Worm (Caenorhabditis elegans) whole organism, late embryonic: ENCODE data around the gene peb-1.

Source experiments
- C08G9.2 ChIP-seq: sonication (generic microtip); optimal IDR thresholded peaks from 2 replicates; lab custom pipeline; 2016; ENCODE audit warnings: mild to moderate bottlenecking, missing genetic modification characterization, moderate library complexity, missing compliant biosample characterization
- F13H6.1 ChIP-seq: sonication (generic microtip); optimal IDR thresholded peaks from 2 replicates; lab custom pipeline; 2016; ENCODE audit warnings: missing genetic modification characterization, missing compliant biosample characterization
- K02D7.2 ChIP-seq: sonication (generic microtip); optimal IDR thresholded peaks from 2 replicates; lab custom pipeline; 2017; ENCODE audit warnings: mild to moderate bottlenecking, missing genetic modification characterization, missing compliant biosample characterization
- K09A11.1 ChIP-seq: sonication (generic microtip); optimal IDR thresholded peaks from 2 replicates; lab custom pipeline; 2017; ENCODE audit warnings: antibody characterized with exemption, mild to moderate bottlenecking, missing genetic modification characterization, missing compliant biosample characterization; ENCODE audit not compliant: insufficient read depth
- T23F11.4 ChIP-seq: fragments of 200-800 bp; sonication (Bioruptor generic); optimal IDR thresholded peaks from 2 replicates; lab custom pipeline; 2018; ENCODE audit warnings: mild to moderate bottlenecking, missing genetic modification characterization, missing compliant biosample characterization
- ahr-1 ChIP-seq: sonication (generic microtip); optimal IDR thresholded peaks from 2 replicates; lab custom pipeline; 2016; ENCODE audit warnings: missing genetic modification characterization, missing compliant biosample characterization
- ama-1 ChIP-seq: fragments of 150-350 bp; optimal IDR thresholded peaks from 2 replicates; lab custom pipeline; 2014
- ceh-14 ChIP-seq: sonication (generic microtip); optimal IDR thresholded peaks from 2 replicates; lab custom pipeline; 2016; ENCODE audit warnings: missing genotype, missing genetic modification characterization, missing compliant biosample characterization
- ceh-19 ChIP-seq: fragments of 200-800 bp; sonication (Bioruptor generic); optimal IDR thresholded peaks from 2 replicates; lab custom pipeline; 2018; ENCODE audit warnings: mild to moderate bottlenecking, missing genetic modification characterization, missing compliant biosample characterization
- ceh-2 ChIP-seq: sonication (generic microtip); optimal IDR thresholded peaks from 2 replicates; lab custom pipeline; 2016; ENCODE audit warnings: missing genotype, missing genetic modification characterization, missing compliant biosample characterization
- ceh-22 ChIP-seq: sonication (generic microtip); optimal IDR thresholded peaks from 2 replicates; lab custom pipeline; 2017; ENCODE audit warnings: missing biosample characterization, missing genetic modification characterization
- ceh-24 ChIP-seq: sonication (generic microtip); optimal IDR thresholded peaks from 2 replicates; lab custom pipeline; 2016; ENCODE audit warnings: mild to moderate bottlenecking, missing genetic modification characterization, missing compliant biosample characterization
- ceh-31 ChIP-seq: sonication (generic microtip); optimal IDR thresholded peaks from 2 replicates; lab custom pipeline; 2016; ENCODE audit warnings: missing genetic modification characterization, missing compliant biosample characterization
- ceh-48 ChIP-seq: sonication (generic microtip); optimal IDR thresholded peaks from 2 replicates; lab custom pipeline; 2016; ENCODE audit warnings: missing genetic modification characterization, inconsistent platforms, missing compliant biosample characterization
- ceh-6 ChIP-seq: fragments of 200-800 bp; sonication (Bioruptor generic); optimal IDR thresholded peaks from 2 replicates; lab custom pipeline; 2018; ENCODE audit warnings: mild to moderate bottlenecking, missing genetic modification characterization, missing compliant biosample characterization
- ceh-9 ChIP-seq: sonication (generic microtip); optimal IDR thresholded peaks from 2 replicates; lab custom pipeline; 2016; ENCODE audit warnings: mild to moderate bottlenecking, missing genetic modification characterization, inconsistent platforms, missing compliant biosample characterization
- dmd-4 ChIP-seq: sonication (generic microtip); optimal IDR thresholded peaks from 2 replicates; lab custom pipeline; 2016; ENCODE audit warnings: borderline replicate concordance, missing genetic modification characterization, missing compliant biosample characterization
- elt-2 ChIP-seq: sonication (generic microtip); optimal IDR thresholded peaks from 2 replicates; lab custom pipeline; 2016; ENCODE audit warnings: missing genetic modification reagents, missing genetic modification characterization, missing compliant biosample characterization
- elt-4 ChIP-seq: sonication (generic microtip); optimal IDR thresholded peaks from 2 replicates; lab custom pipeline; 2016; ENCODE audit warnings: missing genetic modification characterization, missing compliant biosample characterization
- eyg-1 ChIP-seq: sonication (generic microtip); optimal IDR thresholded peaks from 2 replicates; lab custom pipeline; 2016; ENCODE audit warnings: missing genotype, missing genetic modification characterization, missing compliant biosample characterization
- fax-1 ChIP-seq: sonication (generic microtip); optimal IDR thresholded peaks from 2 replicates; lab custom pipeline; 2016; ENCODE audit warnings: missing genotype, missing genetic modification characterization, missing compliant biosample characterization
- fkh-10 ChIP-seq: fragments of 150-350 bp; optimal IDR thresholded peaks from 2 replicates; lab custom pipeline; 2014; ENCODE audit warnings: missing biosample characterization, missing genetic modification reagents, missing genetic modification characterization
- hlh-30 ChIP-seq: sonication (generic microtip); optimal IDR thresholded peaks from 2 replicates; lab custom pipeline; 2017; ENCODE audit warnings: antibody characterized with exemption, missing genetic modification characterization, missing compliant biosample characterization; ENCODE audit not compliant: insufficient read depth
- hlh-6 ChIP-seq: sonication (generic microtip); optimal IDR thresholded peaks from 2 replicates; lab custom pipeline; 2016; ENCODE audit warnings: missing genotype, missing genetic modification characterization, missing compliant biosample characterization
- hlh-8 ChIP-seq: sonication (generic microtip); optimal IDR thresholded peaks from 2 replicates; lab custom pipeline; 2016; ENCODE audit warnings: missing genotype, missing genetic modification characterization, missing compliant biosample characterization
- lin-11 ChIP-seq: fragments of 200-800 bp; sonication (Bioruptor generic); optimal IDR thresholded peaks from 2 replicates; lab custom pipeline; 2018; ENCODE audit warnings: mild to moderate bottlenecking, missing genetic modification characterization, missing compliant biosample characterization
- madf-2 ChIP-seq: sonication (generic microtip); optimal IDR thresholded peaks from 2 replicates; lab custom pipeline; 2017; ENCODE audit warnings: missing genetic modification characterization, missing compliant biosample characterization
- mec-3 ChIP-seq: sonication (generic microtip); optimal IDR thresholded peaks from 2 replicates; lab custom pipeline; 2016; ENCODE audit warnings: borderline replicate concordance, missing genetic modification characterization, missing compliant biosample characterization
- nfya-1 ChIP-seq: sonication (generic microtip); optimal IDR thresholded peaks from 2 replicates; lab custom pipeline; 2017; ENCODE audit warnings: missing genetic modification characterization, mild to moderate bottlenecking, missing compliant biosample characterization, antibody characterized with exemption, moderate library complexity
- npax-4 ChIP-seq: sonication (generic microtip); optimal IDR thresholded peaks from 2 replicates; lab custom pipeline; 2016; ENCODE audit warnings: missing genetic modification characterization, missing compliant biosample characterization
- odd-2 ChIP-seq: sonication (generic microtip); optimal IDR thresholded peaks from 2 replicates; lab custom pipeline; 2017; ENCODE audit warnings: antibody characterized with exemption, mild to moderate bottlenecking, missing genetic modification characterization, missing compliant biosample characterization
- pat-9 ChIP-seq: fragments of 200-800 bp; sonication (Bioruptor generic); optimal IDR thresholded peaks from 2 replicates; lab custom pipeline; 2018; ENCODE audit warnings: mild to moderate bottlenecking, missing genetic modification characterization, moderate library complexity, missing compliant biosample characterization
- pax-1 ChIP-seq: fragments of 150-350 bp; optimal IDR thresholded peaks from 2 replicates; lab custom pipeline; 2014; ENCODE audit warnings: missing biosample characterization, missing genetic modification characterization
- pha-2 ChIP-seq: sonication (generic microtip); optimal IDR thresholded peaks from 2 replicates; lab custom pipeline; 2017; ENCODE audit warnings: mild to moderate bottlenecking, missing genetic modification characterization, missing compliant biosample characterization
- pqm-1 ChIP-seq: sonication (generic microtip); optimal IDR thresholded peaks from 2 replicates; lab custom pipeline; 2016; ENCODE audit warnings: missing genetic modification characterization, missing compliant biosample characterization
- pros-1 ChIP-seq: fragments of 150-350 bp; optimal IDR thresholded peaks from 2 replicates; lab custom pipeline; 2014; ENCODE audit warnings: missing biosample characterization, missing genetic modification reagents, missing genetic modification characterization
- ref-2 ChIP-seq: sonication (generic microtip); optimal IDR thresholded peaks from 2 replicates; lab custom pipeline; 2016; ENCODE audit warnings: missing genetic modification characterization, missing compliant biosample characterization
- rnt-1 ChIP-seq: sonication (generic microtip); optimal IDR thresholded peaks from 2 replicates; lab custom pipeline; 2016; ENCODE audit warnings: missing genetic modification characterization, missing compliant biosample characterization
- sdc-2 ChIP-seq: sonication (generic microtip); optimal IDR thresholded peaks from 2 replicates; lab custom pipeline; 2016; ENCODE audit warnings: missing genotype, missing genetic modification characterization, missing compliant biosample characterization
- sox-2 ChIP-seq: fragments of 200-800 bp; sonication (Bioruptor generic); IDR thresholded peaks from 2 replicates; pipeline ENCODE4 v1.3.6; 2022; ENCODE audit warnings: missing genetic modification reagents, missing genetic modification characterization, missing compliant biosample characterization
- sox-4 ChIP-seq: sonication (generic microtip); optimal IDR thresholded peaks from 2 replicates; lab custom pipeline; 2017; ENCODE audit warnings: mild to moderate bottlenecking, missing genetic modification characterization, inconsistent platforms, missing compliant biosample characterization
- tbx-7 ChIP-seq: sonication (generic microtip); optimal IDR thresholded peaks from 2 replicates; lab custom pipeline; 2016; ENCODE audit warnings: missing genotype, missing genetic modification characterization, missing compliant biosample characterization
- ttx-3 ChIP-seq: sonication (generic microtip); optimal IDR thresholded peaks from 2 replicates; lab custom pipeline; 2016; ENCODE audit warnings: missing genetic modification reagents, missing genetic modification characterization, missing compliant biosample characterization
- unc-42 ChIP-seq: sonication (generic microtip); optimal IDR thresholded peaks from 2 replicates; lab custom pipeline; 2016; ENCODE audit warnings: missing genotype, missing genetic modification characterization, missing compliant biosample characterization
- unc-86 ChIP-seq: sonication (generic microtip); optimal IDR thresholded peaks from 2 replicates; lab custom pipeline; 2016; ENCODE audit warnings: missing genetic modification characterization, missing compliant biosample characterization
- zip-5 ChIP-seq: sonication (generic microtip); optimal IDR thresholded peaks from 2 replicates; lab custom pipeline; 2016; ENCODE audit warnings: missing genetic modification characterization, missing compliant biosample characterization
- ztf-16 ChIP-seq: sonication (generic microtip); optimal IDR thresholded peaks from 2 replicates; lab custom pipeline; 2017; ENCODE audit warnings: missing genetic modification characterization, missing compliant biosample characterization

peb-1 gene

DNA sequence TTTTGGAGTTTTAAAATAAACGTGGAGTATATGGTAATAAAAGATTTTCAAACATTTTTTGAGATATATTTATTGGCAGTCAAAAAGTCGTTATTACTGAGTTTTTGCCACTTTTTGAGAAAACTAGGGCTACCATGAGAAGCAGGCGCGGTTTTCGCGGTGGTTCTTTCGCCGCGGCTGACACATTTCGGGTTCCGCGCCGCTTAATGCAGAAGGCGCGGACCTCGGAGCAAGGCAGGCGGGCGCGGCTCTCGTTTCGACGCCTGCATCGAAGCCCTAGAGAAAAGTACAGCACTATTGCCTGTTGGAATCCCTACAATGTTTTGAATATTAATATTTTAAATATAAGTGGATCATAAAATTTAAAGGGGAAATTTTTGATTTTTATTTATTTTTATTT, 8.6 kb downstream of the peb-1 start:
- TF ChIP-seq sox-4 (tag; lab: Kevin White, UChicago): no peak
- TF ChIP-seq ahr-1: no peak
- no peak for TF ChIP-seq lin-11 (tag; lab: Kevin White, UChicago)
- no peak for TF ChIP-seq ref-2 (tag; lab: Kevin White, UChicago)
- TF ChIP-seq K09A11.1: no peak
- TF ChIP-seq ama-1 (lab: Kevin White, UChicago): no peak
- TF ChIP-seq ceh-24 (tag; lab: Kevin White, UChicago): no peak
- no peak for TF ChIP-seq fax-1
- TF ChIP-seq madf-2 (tag; lab: Kevin White, UChicago): no peak
- no peak for TF ChIP-seq tbx-7

DNA sequence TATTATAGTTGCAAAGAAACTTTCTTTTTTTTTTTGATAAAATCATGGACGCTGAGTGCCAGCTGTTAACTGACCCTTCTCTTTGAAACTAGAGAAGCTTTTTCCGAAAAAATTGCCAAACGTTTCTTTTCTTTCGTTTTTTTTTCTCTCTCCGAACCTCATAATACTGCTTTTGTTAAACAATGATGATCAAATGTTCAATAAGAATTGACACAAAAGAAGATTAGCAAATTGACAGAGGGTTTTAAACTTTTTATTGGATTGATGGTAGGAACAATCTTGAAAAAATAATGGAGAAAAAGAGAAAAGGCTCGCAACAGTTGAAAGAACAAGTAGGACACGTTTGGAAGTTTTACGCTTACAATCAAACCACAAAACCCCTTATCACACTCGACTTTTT, 10.0 kb downstream of the peb-1 start, which contains the start of gene hex-1:
Gene hex-1 (plus strand): TSS at position 301 of the 400 bp plus-strand sequence.
- TF ChIP-seq dmd-4 (tag; lab: Kevin White, UChicago) (no peak), hlh-6 (no peak), K02D7.2 (tag; lab: Kevin White, UChicago) (no peak)

DNA sequence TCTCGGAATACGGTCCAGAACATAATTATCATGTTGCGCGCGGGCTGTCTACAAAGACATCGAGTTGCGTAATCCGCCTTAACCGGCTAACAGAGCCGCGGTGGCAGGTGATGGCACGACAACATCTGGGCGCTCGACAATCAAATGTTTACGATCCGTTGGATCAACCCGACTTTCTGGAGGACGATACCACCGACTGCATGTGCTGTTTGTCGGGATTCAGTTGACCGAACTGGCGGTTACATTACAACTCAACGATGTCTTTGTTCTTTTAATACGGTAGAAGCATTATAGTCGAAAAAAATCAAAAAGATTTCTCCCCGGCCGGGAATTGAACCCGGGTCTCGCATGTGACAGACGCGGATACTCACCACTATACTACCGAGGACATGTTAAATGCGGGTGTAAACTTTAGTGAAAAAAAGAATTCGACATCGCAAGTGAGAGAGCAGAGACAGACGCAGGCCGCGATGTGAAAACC, 16.1 kb downstream of the peb-1 start:
- TF ChIP-seq rnt-1 (tag; lab: Kevin White, UChicago): peak; percentile 50
- TF ChIP-seq elt-4: no peak
- TF ChIP-seq odd-2: peak; percentile 52
- peak; percentile 88 for TF ChIP-seq ceh-19 (GFP tag; lab: Kevin White, UChicago)
- peak; percentile 69 for TF ChIP-seq ceh-9
- TF ChIP-seq ceh-31 (tag; lab: Kevin White, UChicago): peak; percentile 75
- no peak for TF ChIP-seq ama-1 (lab: Kevin White, UChicago)
- TF ChIP-seq mec-3 (tag; lab: Kevin White, UChicago): peak; percentile 11
- no peak for TF ChIP-seq ceh-22 (tag; lab: Kevin White, UChicago)
- peak; percentile 44 for TF ChIP-seq K02D7.2 (tag; lab: Kevin White, UChicago)
- peak; percentile 52 for TF ChIP-seq ref-2 (tag; lab: Kevin White, UChicago)
- TF ChIP-seq unc-86 (tag; lab: Kevin White, UChicago): no peak
- peak; percentile 59 for TF ChIP-seq ztf-16
- peak; percentile 36 for TF ChIP-seq tbx-7
- TF ChIP-seq fkh-10 (GFP tag; lab: Kevin White, UChicago): no peak
- TF ChIP-seq ttx-3 (tag; lab: Kevin White, UChicago): peak; percentile 67
- no peak for TF ChIP-seq pros-1 (tag; lab: Kevin White, UChicago)
- TF ChIP-seq C08G9.2 (tag; lab: Kevin White, UChicago): peak; percentile 78
- TF ChIP-seq unc-42 (tag; lab: Kevin White, UChicago): peak; percentile 54
- TF ChIP-seq zip-5 (tag; lab: Kevin White, UChicago): peak; percentile 57
- peak; percentile 80 for TF ChIP-seq ceh-6 (GFP tag; lab: Kevin White, UChicago)
- TF ChIP-seq ceh-14: peak; percentile 85
- peak; percentile 66 for TF ChIP-seq hlh-6
- peak; percentile 75 for TF ChIP-seq pha-2 (tag; lab: Kevin White, UChicago)
- peak; percentile 82 for TF ChIP-seq sdc-2
- peak; percentile 62 for TF ChIP-seq nfya-1 (tag; lab: Kevin White, UChicago)
- peak; percentile 20 for TF ChIP-seq ceh-24 (tag; lab: Kevin White, UChicago)
- peak; percentile 63 for TF ChIP-seq sox-2 (GFP tag; lab: Robert Waterston, UW)
- peak; percentile 58 for TF ChIP-seq dmd-4 (tag; lab: Kevin White, UChicago)
- peak; percentile 79 for TF ChIP-seq fax-1
- TF ChIP-seq pqm-1: no peak
- peak; percentile 63 for TF ChIP-seq F13H6.1 (tag; lab: Kevin White, UChicago)
- peak; percentile 79 for TF ChIP-seq sox-4 (tag; lab: Kevin White, UChicago)
- TF ChIP-seq npax-4 (tag; lab: Kevin White, UChicago): peak; percentile 52
- no peak for TF ChIP-seq eyg-1 (tag; lab: Kevin White, UChicago)
- TF ChIP-seq elt-2 (tag; lab: Kevin White, UChicago): peak; percentile 73
- TF ChIP-seq pat-9 (tag; lab: Kevin White, UChicago): peak; percentile 81
- peak; percentile 59 for TF ChIP-seq T23F11.4
- peak; percentile 69 for TF ChIP-seq ceh-48 (tag; lab: Kevin White, UChicago)
- peak; percentile 88 for TF ChIP-seq hlh-30 (tag; lab: Kevin White, UChicago)
- no peak for TF ChIP-seq pax-1 (tag; lab: Kevin White, UChicago)
- peak; percentile 60 for TF ChIP-seq ceh-2 (tag; lab: Kevin White, UChicago)
- peak; percentile 9 for TF ChIP-seq hlh-8
- peak; percentile 68 for TF ChIP-seq lin-11 (tag; lab: Kevin White, UChicago)
- TF ChIP-seq K09A11.1: peak; percentile 74
